Worm (Caenorhabditis elegans): ENCODE data around the gene scc-3.

Gene scc-3

ce11 chrV:12763291-12763995, at the start of gene scc-3, which contains the start of gene abcf-1:
scc-3 (plus strand) TSS chrV:12763945.
abcf-1 (minus strand) TSS chrV:12763375.
- TF ChIP-seq W03F9.2 (tag; optimal IDR thresholded peaks at IDR 0.05) (peak; percentile 11), dao-5 (tag; optimal IDR thresholded peaks at IDR 0.05) (no peak), him-1 (tag; optimal IDR thresholded peaks at IDR 0.05) (no peak)

ce11 chrV:12714120-12714519, 49.6 kb upstream of the scc-3 start, which contains the start of gene R11D1.4:
R11D1.4 (minus strand) TSS chrV:12714220.
- TF ChIP-seq W03F9.2 (tag; optimal IDR thresholded peaks at IDR 0.05) (no peak), him-1 (tag; optimal IDR thresholded peaks at IDR 0.05) (no peak), dao-5 (tag; optimal IDR thresholded peaks at IDR 0.05) (no peak)

- TF ChIP-seq him-1 (tag; optimal IDR thresholded peaks at IDR 0.05) = no peak
- no peak for TF ChIP-seq W03F9.2 (tag; optimal IDR thresholded peaks at IDR 0.05)
- TF ChIP-seq dao-5 (tag; optimal IDR thresholded peaks at IDR 0.05) = no peak
Measured at ce11 chrV:12716447-12716846, 47.3 kb upstream of the scc-3 start, which contains the start of gene str-178. str-178 (minus strand) TSS chrV:12716547.

DNA sequence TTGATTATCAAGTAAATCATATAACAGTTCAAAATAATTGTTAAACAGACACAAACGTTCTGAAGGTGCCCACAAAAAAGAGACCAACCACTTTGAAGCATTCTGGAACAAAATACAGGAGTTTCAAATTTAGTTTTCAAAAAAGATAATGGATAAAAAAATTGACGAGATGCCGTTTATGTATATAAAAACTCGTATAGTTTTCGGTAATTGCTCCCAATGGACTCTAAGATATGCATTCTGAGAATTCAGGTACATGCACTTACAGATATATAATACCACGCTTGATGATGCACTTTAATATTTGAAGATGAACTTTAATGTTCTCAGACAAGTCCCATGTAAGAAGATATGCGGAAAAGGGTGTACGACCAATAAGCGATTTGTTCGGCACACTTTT, 45.1 kb upstream of the scc-3 start, which contains the start of gene str-181:
TSS of gene str-181 (minus strand) at position 101 of the 400 bp plus-strand sequence.
- TF ChIP-seq dao-5 (tag; optimal IDR thresholded peaks at IDR 0.05) (no peak), W03F9.2 (tag; optimal IDR thresholded peaks at IDR 0.05) (no peak), him-1 (tag; optimal IDR thresholded peaks at IDR 0.05) (no peak)

DNA sequence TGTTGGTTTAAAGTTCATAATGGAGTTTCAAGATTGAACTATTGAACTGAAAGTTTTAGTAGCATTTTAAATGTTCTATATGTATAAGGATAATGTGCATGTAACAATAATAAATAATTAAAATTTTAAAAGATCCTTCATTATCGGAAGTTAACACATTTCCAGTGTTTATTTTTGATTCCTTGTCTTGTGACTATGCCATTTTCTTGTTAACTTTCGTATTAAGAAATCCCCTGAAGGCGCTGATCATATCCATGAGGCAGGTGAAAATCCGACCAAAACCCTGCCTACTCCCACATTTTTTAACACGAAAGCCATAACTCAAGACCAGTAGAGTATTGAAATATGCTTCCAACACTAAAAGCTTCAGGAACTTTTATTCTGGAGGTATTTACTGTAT, 44.0 kb upstream of the scc-3 start, which contains the start of gene R11D1.7:
TSS of gene R11D1.7 (plus strand) at position 301 of the 400 bp plus-strand sequence.
- no peak for TF ChIP-seq dao-5 (tag; optimal IDR thresholded peaks at IDR 0.05)
- no peak for TF ChIP-seq W03F9.2 (tag; optimal IDR thresholded peaks at IDR 0.05)
- TF ChIP-seq him-1 (tag; optimal IDR thresholded peaks at IDR 0.05) = no peak

- TF ChIP-seq W03F9.2 (tag; optimal IDR thresholded peaks at IDR 0.05) (no peak), dao-5 (tag; optimal IDR thresholded peaks at IDR 0.05) (no peak), him-1 (tag; optimal IDR thresholded peaks at IDR 0.05) (no peak)
Measured at ce11 chrV:12725893-12726292, 37.9 kb upstream of the scc-3 start, which contains the start of gene R11D1.12. R11D1.12 (minus strand) TSS chrV:12725993.

DNA sequence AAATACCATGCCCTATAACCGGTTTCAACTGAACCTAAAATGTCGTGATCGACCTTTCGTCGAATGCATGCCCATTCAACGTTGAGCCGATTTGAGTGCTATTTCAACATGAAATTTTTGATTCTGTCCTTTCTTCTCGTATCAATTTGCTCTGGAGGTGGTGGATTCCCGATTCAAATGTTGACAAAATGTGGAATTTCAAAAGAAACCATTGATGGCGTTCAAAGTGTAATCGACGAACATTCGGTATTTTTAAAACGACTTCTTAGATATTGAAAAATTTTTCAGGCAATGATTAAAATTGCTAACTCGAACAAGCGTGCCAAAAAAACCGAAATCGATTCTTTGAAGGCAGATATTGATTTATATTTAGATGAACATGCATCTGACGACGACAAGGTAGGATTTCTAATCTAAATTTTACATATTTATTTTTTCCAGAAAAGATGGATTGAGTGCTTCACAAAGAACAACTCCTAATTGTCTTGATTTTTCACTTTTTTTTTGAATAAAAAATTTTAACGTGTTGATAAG, 36.6 kb upstream of the scc-3 start, which contains the start of gene R11D1.13:
TSS of gene R11D1.13 (plus strand) at position 51 of the 534 bp plus-strand sequence.
- TF ChIP-seq dao-5 (tag; optimal IDR thresholded peaks at IDR 0.05) (no peak), W03F9.2 (tag; optimal IDR thresholded peaks at IDR 0.05) (no peak), him-1 (tag; optimal IDR thresholded peaks at IDR 0.05) (no peak)

DNA sequence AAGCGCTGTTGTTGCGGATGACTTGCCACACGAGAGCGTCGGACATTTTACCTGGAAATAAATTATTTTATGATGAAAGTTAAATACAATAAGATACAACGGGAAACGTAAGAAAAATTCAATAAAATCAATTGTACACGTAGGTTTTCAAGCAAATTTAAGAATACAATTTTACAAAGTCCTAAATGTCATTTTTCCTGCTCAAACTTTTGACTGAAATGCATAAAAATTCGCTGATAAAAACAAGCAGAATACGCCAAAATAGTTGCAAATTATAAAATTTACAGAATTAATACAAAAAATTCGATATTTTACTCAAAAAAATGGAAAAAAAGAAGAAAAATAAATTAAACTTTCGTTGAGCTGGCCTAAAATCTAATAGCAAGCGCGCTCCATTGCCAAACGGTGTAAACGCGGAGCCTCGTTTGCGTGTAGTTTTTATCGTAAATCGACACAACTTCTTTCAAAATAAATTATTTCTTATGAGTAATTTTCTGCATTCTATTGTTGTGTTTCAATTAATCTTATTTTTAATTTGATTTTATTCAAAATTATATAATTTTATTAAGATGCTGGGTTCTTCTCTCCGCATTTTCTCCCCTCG, 35.6 kb upstream of the scc-3 start, which contains the start of the genes rpl-28 and mrpl-49:
TSS of gene rpl-28 (minus strand) at position 51 of the 604 bp plus-strand sequence.
TSS of gene mrpl-49 (plus strand) at position 570 of the 604 bp plus-strand sequence.
- TF ChIP-seq him-1 (tag; optimal IDR thresholded peaks at IDR 0.05) (peak; percentile 15), dao-5 (tag; optimal IDR thresholded peaks at IDR 0.05) (no peak), W03F9.2 (tag; optimal IDR thresholded peaks at IDR 0.05) (peak; percentile 93)

DNA sequence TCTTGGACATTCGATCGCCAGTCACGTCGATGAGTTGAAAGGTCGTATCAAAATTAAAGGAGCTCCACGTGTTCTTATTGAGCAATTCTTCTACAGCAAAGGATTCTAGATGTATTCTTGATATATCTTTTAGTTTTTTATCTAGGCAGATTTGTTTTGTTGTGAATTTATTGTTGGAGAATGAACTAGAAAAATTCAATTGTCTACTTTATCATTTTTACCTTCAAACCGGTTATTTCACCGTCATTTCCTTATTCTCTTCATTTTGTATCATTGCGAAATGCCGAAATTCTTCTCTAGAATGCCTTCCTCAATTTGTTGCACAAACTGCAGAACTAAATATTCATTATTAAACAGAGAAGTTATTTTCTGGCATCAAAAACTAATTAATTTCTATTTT, 34.5 kb upstream of the scc-3 start, which contains the start of gene R11D1.10:
TSS of gene R11D1.10 (plus strand) at position 301 of the 400 bp plus-strand sequence.
- TF ChIP-seq him-1 (tag; optimal IDR thresholded peaks at IDR 0.05) (no peak), W03F9.2 (tag; optimal IDR thresholded peaks at IDR 0.05) (no peak), dao-5 (tag; optimal IDR thresholded peaks at IDR 0.05) (no peak)

DNA sequence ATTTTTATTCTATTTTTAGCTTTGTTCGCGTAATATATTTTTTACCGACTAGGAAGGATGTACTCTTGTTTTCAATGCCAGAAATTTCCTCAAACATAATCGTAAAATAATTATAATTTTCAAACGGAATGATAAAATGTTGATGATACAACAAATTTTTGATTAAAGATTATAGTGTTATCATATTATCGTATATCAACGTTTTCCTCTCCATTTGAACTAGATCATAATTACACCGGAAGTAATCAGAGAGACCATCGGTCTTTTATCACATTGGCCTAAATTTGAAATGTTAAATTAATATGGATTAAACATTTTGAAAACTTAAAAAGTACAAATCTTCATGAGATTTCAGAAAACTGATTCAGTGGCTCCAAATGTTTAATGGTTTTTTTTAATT, 31.0 kb upstream of the scc-3 start:
- no peak for TF ChIP-seq W03F9.2 (tag; optimal IDR thresholded peaks at IDR 0.05)
- no peak for TF ChIP-seq him-1 (tag; optimal IDR thresholded peaks at IDR 0.05)
- no peak for TF ChIP-seq dao-5 (tag; optimal IDR thresholded peaks at IDR 0.05)

ce11 chrV:12733465-12734248, 30.1 kb upstream of the scc-3 start, which contains the start of the genes dhs-21 and xbx-9:
dhs-21 (minus strand) TSS chrV:12733645.
xbx-9 (plus strand) TSS chrV:12734198.
- no peak for TF ChIP-seq dao-5 (tag; optimal IDR thresholded peaks at IDR 0.05)

ce11 chrV:12736166-12736753, 27.5 kb upstream of the scc-3 start, which contains the start of gene cky-1:
cky-1 (plus strand) TSS chrV:12736703.
- no peak for TF ChIP-seq him-1 (tag; optimal IDR thresholded peaks at IDR 0.05)
- TF ChIP-seq dao-5 (tag; optimal IDR thresholded peaks at IDR 0.05) = no peak
- no peak for TF ChIP-seq W03F9.2 (tag; optimal IDR thresholded peaks at IDR 0.05)
